Worm (Caenorhabditis elegans) whole organism, L2 larva: ENCODE data around the gene B0244.9.

Experiments
- ama-1 ChIP-seq: fragments of 150-350 bp; optimal IDR thresholded peaks from 2 replicates; lab custom pipeline; 2018; ENCODE audit warnings: inconsistent platforms
- elt-1 ChIP-seq: fragments of 150-350 bp; optimal IDR thresholded peaks from 2 replicates; lab custom pipeline; 2014; ENCODE audit warnings: missing biosample characterization, missing genetic modification characterization
- elt-3 ChIP-seq: sonication (generic microtip); optimal IDR thresholded peaks from 2 replicates; lab custom pipeline; 2017; ENCODE audit warnings: missing biosample characterization, missing genetic modification characterization
- fos-1 ChIP-seq: fragments of 150-350 bp; optimal IDR thresholded peaks from 2 replicates; lab custom pipeline; 2014; ENCODE audit warnings: missing biosample characterization, missing genetic modification characterization
- lin-39 ChIP-seq: fragments of 150-350 bp; optimal IDR thresholded peaks from 2 replicates; lab custom pipeline; 2014; ENCODE audit warnings: missing biosample characterization, missing genetic modification reagents, missing genetic modification characterization
- mdl-1 ChIP-seq, 2 experiments: fragments of 150-350 bp in 1 of 2; sonication (generic microtip) in 1 of 2; optimal IDR thresholded peaks; 2 replicates each; lab custom pipeline; 2017; ENCODE audit warnings: missing biosample characterization in 2 of 2, missing genetic modification characterization in 2 of 2
- nhr-11 ChIP-seq: fragments of 150-350 bp; optimal IDR thresholded peaks from 2 replicates; lab custom pipeline; 2014; ENCODE audit warnings: missing biosample characterization, missing genetic modification characterization
- nhr-25 ChIP-seq: fragments of 150-350 bp; sonication (generic microtip); optimal IDR thresholded peaks from 3 replicates; lab custom pipeline; 2014; ENCODE audit warnings: missing biosample characterization, missing genetic modification characterization
- skn-1 ChIP-seq: sonication (generic microtip); optimal IDR thresholded peaks from 2 replicates; lab custom pipeline; 2017; ENCODE audit warnings: missing biosample characterization, missing genetic modification characterization
- sma-3 ChIP-seq: sonication (generic microtip); optimal IDR thresholded peaks from 2 replicates; lab custom pipeline; 2016; ENCODE audit warnings: missing genetic modification reagents, missing genetic modification characterization, missing compliant biosample characterization
- snpc-4 ChIP-seq: fragments of 150-350 bp; optimal IDR thresholded peaks from 2 replicates; lab custom pipeline; 2014; ENCODE audit warnings: missing biosample characterization, missing genetic modification characterization
- unc-39 ChIP-seq: fragments of 150-350 bp; optimal IDR thresholded peaks from 2 replicates; lab custom pipeline; 2014; ENCODE audit warnings: missing biosample characterization, missing genetic modification characterization

- TF ChIP-seq nhr-25 (tag; lab: Kevin White, UChicago) (no peak), lin-39 (tag; lab: Kevin White, UChicago) (no peak), elt-1 (tag; lab: Kevin White, UChicago) (no peak), snpc-4 (tag; lab: Kevin White, UChicago) (no peak), nhr-11 (tag; lab: Kevin White, UChicago) (no peak), elt-3 (tag; lab: Kevin White, UChicago) (no peak), ama-1 (lab: Kevin White, UChicago) (no peak), unc-39 (tag; lab: Kevin White, UChicago) (no peak), mdl-1 (tag; optimal IDR thresholded peaks at IDR 0.05; lab: Kevin White, UChicago) (no peak), fos-1 (no peak), skn-1 (tag; lab: Kevin White, UChicago) (no peak), sma-3 (GFP tag; lab: Kevin White, UChicago) (no peak)
Measured at ce11 chrIII:5755204-5755603, 24.4 kb upstream of the B0244.9 start, which contains the start of gene ida-1.
